Worm (Caenorhabditis elegans) whole organism, midembryonic: ENCODE results near the gene W08E12.7.

Experiments used
- cog-1 ChIP-seq: sonication (generic microtip); optimal IDR thresholded peaks from 2 replicates; lab custom pipeline; 2016; ENCODE audit warnings: missing genetic modification characterization, missing compliant biosample characterization
- flt-1 ChIP-seq: fragments of 200-800 bp; sonication (Bioruptor generic); IDR thresholded peaks from 2 replicates; pipeline ENCODE4 v1.3.6; 2022; ENCODE audit warnings: missing genetic modification characterization, missing compliant biosample characterization
- klf-2 ChIP-seq: fragments of 200-800 bp; sonication (Bioruptor generic); conservative IDR thresholded peaks from 2 replicates; pipeline ENCODE4 v1.3.6; 2022; ENCODE audit warnings: missing genetic modification reagents, missing genetic modification characterization, missing compliant biosample characterization
- ref-1 ChIP-seq: fragments of 200-800 bp; sonication (Bioruptor generic); conservative IDR thresholded peaks from 2 replicates; pipeline ENCODE4 v1.3.6; 2022; ENCODE audit warnings: missing genetic modification reagents, missing genetic modification characterization, missing compliant biosample characterization
- ztf-29 ChIP-seq: fragments of 200-800 bp; sonication (Bioruptor generic); IDR thresholded peaks from 2 replicates; pipeline ENCODE4 v1.3.6; 2022; ENCODE audit warnings: missing genetic modification reagents, missing genetic modification characterization, missing compliant biosample characterization

ce11 chrIV:3251551-3251950 lies 43.4 kb upstream of the W08E12.7 start:
- no peak for TF ChIP-seq ref-1
- TF ChIP-seq cog-1 (tag; lab: Kevin White, UChicago): no peak
- TF ChIP-seq ztf-29 (GFP tag; lab: Robert Waterston, UW): no peak
- TF ChIP-seq flt-1 (GFP tag; lab: Robert Waterston, UW): no peak
- TF ChIP-seq klf-2 (GFP tag; lab: Robert Waterston, UW): no peak
